Worm (Caenorhabditis elegans) whole organism, young adult: ENCODE data around the gene C09G9.1.

Experiments used
- F57C9.4 ChIP-seq: sonication (generic microtip); optimal IDR thresholded peaks from 2 replicates; lab custom pipeline; 2017; ENCODE audit warnings: mild to moderate bottlenecking, missing genetic modification characterization, missing compliant biosample characterization
- K12H6.12 ChIP-seq: fragments of 200-800 bp; sonication (Bioruptor generic); optimal IDR thresholded peaks from 2 replicates; lab custom pipeline; 2018; ENCODE audit warnings: mild to moderate bottlenecking, missing genetic modification characterization, missing compliant biosample characterization
- Y95B8A.8 ChIP-seq: fragments of 200-800 bp; sonication (Bioruptor generic); IDR thresholded peaks from 2 replicates; pipeline ENCODE4 v1.3.6; 2022; ENCODE audit warnings: missing genetic modification reagents, missing genetic modification characterization, missing compliant biosample characterization
- ama-1 ChIP-seq, 3 experiments: fragments of 150-350 bp in 1 of 3; sonication (generic microtip) in 2 of 3; optimal IDR thresholded peaks; 2 replicates each; lab custom pipeline; 2014 to 2018; ENCODE audit warnings: missing biosample characterization in 2 of 3, missing genetic modification characterization in 2 of 3, missing genetic modification reagents in 2 of 3
- nfya-2 ChIP-seq: fragments of 200-800 bp; sonication (Bioruptor generic); IDR thresholded peaks from 2 replicates; pipeline ENCODE4 v1.3.6; 2022; ENCODE audit warnings: missing genetic modification reagents, missing genetic modification characterization, missing compliant biosample characterization
- unc-62 ChIP-seq: fragments of 150-350 bp; optimal IDR thresholded peaks from 2 replicates; lab custom pipeline; 2014; ENCODE audit warnings: missing biosample characterization, missing genetic modification reagents, missing genetic modification characterization

ce11 chrIV:8848983-8849382 is 16.3 kb downstream of the C09G9.1 start:
- TF ChIP-seq K12H6.12 (tag; lab: Kevin White, UChicago) (no peak), F57C9.4 (tag; lab: Kevin White, UChicago) (no peak), unc-62 (no peak), nfya-2 (GFP tag; lab: Robert Waterston, UW) (no peak), ama-1 (optimal IDR thresholded peaks at IDR 0.05; lab: Kevin White, UChicago) (no peak), ama-1 (GFP tag; optimal IDR thresholded peaks at IDR 0.05; lab: Kevin White, UChicago) (no peak), Y95B8A.8 (GFP tag; lab: Robert Waterston, UW) (no peak)
